Worm (Caenorhabditis elegans) whole organism, young adult: ENCODE data around the gene irld-17.

Experiments used
- B0261.1 ChIP-seq: sonication (generic microtip); optimal IDR thresholded peaks from 2 replicates; lab custom pipeline; 2016; ENCODE audit warnings: mild to moderate bottlenecking, missing genetic modification characterization, moderate library complexity, missing compliant biosample characterization
- Y53F4B.3 ChIP-seq: fragments of 200-800 bp; sonication (Bioruptor generic); IDR thresholded peaks from 2 replicates; pipeline ENCODE4 v1.3.6; 2022; ENCODE audit warnings: missing genetic modification reagents, missing genetic modification characterization, missing compliant biosample characterization
- aptf-3 ChIP-seq: fragments of 200-800 bp; sonication (Bioruptor generic); IDR thresholded peaks from 2 replicates; pipeline ENCODE4 v1.3.6; 2022; ENCODE audit warnings: missing genetic modification characterization, missing compliant biosample characterization
- atf-7 ChIP-seq: sonication (generic microtip); optimal IDR thresholded peaks from 2 replicates; lab custom pipeline; 2017; ENCODE audit warnings: mild to moderate bottlenecking, missing genetic modification characterization, missing compliant biosample characterization
- athp-1 ChIP-seq: sonication (generic microtip); optimal IDR thresholded peaks from 2 replicates; lab custom pipeline; 2017; ENCODE audit warnings: mild to moderate bottlenecking, missing genetic modification characterization, missing compliant biosample characterization
- ceh-58 ChIP-seq: fragments of 200-800 bp; sonication (Bioruptor generic); IDR thresholded peaks from 2 replicates; pipeline ENCODE4 v1.3.6; 2022; ENCODE audit warnings: missing genetic modification characterization, missing compliant biosample characterization
- hmg-20 ChIP-seq: fragments of 200-800 bp; sonication (Bioruptor generic); IDR thresholded peaks from 2 replicates; pipeline ENCODE4 v1.3.6; 2022; ENCODE audit warnings: missing genetic modification reagents, missing genetic modification characterization, missing compliant biosample characterization
- let-526 ChIP-seq: fragments of 200-800 bp; sonication (Bioruptor generic); IDR thresholded peaks from 2 replicates; pipeline ENCODE4 v1.3.6; 2022; ENCODE audit warnings: missing genetic modification reagents, missing genetic modification characterization, missing compliant biosample characterization
- lin-35 ChIP-seq, 3 experiments: fragments of 150-350 bp in 2 of 3; sonication (generic microtip) in 1 of 3; optimal IDR thresholded peaks; 2 replicates each; lab custom pipeline; 2014 to 2018; ENCODE audit warnings: missing biosample characterization in 3 of 3, missing genetic modification characterization in 3 of 3, missing genetic modification reagents in 3 of 3
- mxl-1 ChIP-seq: sonication (generic microtip); optimal IDR thresholded peaks from 2 replicates; lab custom pipeline; 2016; ENCODE audit warnings: missing genetic modification characterization, missing compliant biosample characterization
- nhr-120 ChIP-seq: fragments of 200-800 bp; sonication (Bioruptor generic); IDR thresholded peaks from 2 replicates; pipeline ENCODE4 v1.3.6; 2022; ENCODE audit warnings: missing genetic modification characterization, missing compliant biosample characterization
- nhr-27 ChIP-seq: fragments of 200-800 bp; sonication (Bioruptor generic); optimal IDR thresholded peaks from 2 replicates; lab custom pipeline; 2018; ENCODE audit warnings: mild to moderate bottlenecking, missing genetic modification characterization, moderate library complexity, missing compliant biosample characterization
- rcor-1 ChIP-seq: fragments of 200-800 bp; sonication (Bioruptor generic); IDR thresholded peaks from 2 replicates; pipeline ENCODE4 v1.3.6; 2022; ENCODE audit warnings: missing genetic modification reagents, missing genetic modification characterization, missing compliant biosample characterization
- rec-8 ChIP-seq, 2 experiments: sonication (generic microtip); optimal IDR thresholded peaks; 2 replicates each; lab custom pipeline; 2016; ENCODE audit warnings: mild to moderate bottlenecking in 2 of 2, missing genetic modification characterization in 2 of 2, missing genetic modification reagents in 2 of 2, missing genotype in 2 of 2, missing biosample characterization in 1 of 2, missing compliant biosample characterization in 1 of 2, moderate library complexity in 1 of 2
- ztf-18 ChIP-seq: sonication (generic microtip); optimal IDR thresholded peaks from 2 replicates; lab custom pipeline; 2016; ENCODE audit warnings: missing genotype, mild to moderate bottlenecking, missing genetic modification characterization, missing compliant biosample characterization
- ztf-26 ChIP-seq: sonication (generic microtip); optimal IDR thresholded peaks from 2 replicates; lab custom pipeline; 2017; ENCODE audit warnings: missing genetic modification characterization, missing compliant biosample characterization
- ztf-3 ChIP-seq: fragments of 200-800 bp; sonication (Bioruptor generic); optimal IDR thresholded peaks from 2 replicates; lab custom pipeline; 2018; ENCODE audit warnings: mild to moderate bottlenecking, missing genetic modification characterization, missing compliant biosample characterization
- ztf-6 ChIP-seq: fragments of 200-800 bp; sonication (Bioruptor generic); IDR thresholded peaks from 2 replicates; pipeline ENCODE4 v1.3.6; 2022; ENCODE audit warnings: missing genetic modification reagents, missing genetic modification characterization, missing compliant biosample characterization

irld-17 gene

DNA sequence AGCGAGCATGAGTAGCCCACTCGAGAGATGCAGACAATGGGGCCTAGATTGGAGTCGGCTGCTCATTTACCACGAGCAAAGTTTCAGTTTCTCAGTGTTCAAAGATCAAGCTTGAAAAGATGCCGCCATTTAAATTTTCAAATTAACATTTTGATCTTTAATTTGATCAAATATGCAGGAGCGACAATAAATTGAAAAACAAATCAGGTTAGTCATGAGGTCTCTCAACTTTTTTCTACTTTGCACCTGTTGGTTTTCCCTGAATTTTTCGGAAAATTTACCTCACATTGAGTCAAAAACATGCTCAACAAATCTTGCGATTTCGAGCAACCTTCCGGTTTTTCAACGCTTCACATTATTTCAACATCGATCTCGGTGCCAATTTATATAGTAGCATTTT lies 53.5 kb downstream of the irld-17 start, which contains the start of gene srh-5:
Gene srh-5 (plus strand): TSS at position 301 of the 400 bp plus-strand sequence.
- TF ChIP-seq nhr-120 (GFP tag; lab: Robert Waterston, UW), result no peak
- TF ChIP-seq rcor-1 (GFP tag; lab: Robert Waterston, UW), result no peak
- no peak for TF ChIP-seq ceh-58 (GFP tag; lab: Robert Waterston, UW)
- TF ChIP-seq rec-8 (tag; optimal IDR thresholded peaks at IDR 0.05; lab: Kevin White, UChicago), result no peak
- no peak for TF ChIP-seq athp-1 (tag; lab: Kevin White, UChicago)
- TF ChIP-seq ztf-6 (GFP tag; lab: Robert Waterston, UW), result no peak
- no peak for TF ChIP-seq aptf-3 (GFP tag; lab: Robert Waterston, UW)
- no peak for TF ChIP-seq B0261.1 (tag; lab: Kevin White, UChicago)
- TF ChIP-seq ztf-18 (tag; lab: Kevin White, UChicago), result no peak
- TF ChIP-seq lin-35 (GFP tag; optimal IDR thresholded peaks at IDR 0.05; lab: Kevin White, UChicago), result no peak
- no peak for TF ChIP-seq hmg-20 (GFP tag; lab: Robert Waterston, UW)
- TF ChIP-seq Y53F4B.3 (GFP tag; lab: Robert Waterston, UW), result no peak
- TF ChIP-seq ztf-26, result no peak
- TF ChIP-seq mxl-1 (tag; lab: Kevin White, UChicago), result no peak
- no peak for TF ChIP-seq nhr-27 (tag; lab: Kevin White, UChicago)
- TF ChIP-seq ztf-3 (GFP tag; lab: Kevin White, UChicago), result no peak
- no peak for TF ChIP-seq atf-7
- no peak for TF ChIP-seq let-526 (GFP tag; lab: Robert Waterston, UW)
